Worm (Caenorhabditis elegans) whole organism, L3 larva: ENCODE data around the gene bath-37.

ENCODE experiments used
- elt-2 ChIP-seq: sonication (generic microtip); optimal IDR thresholded peaks from 2 replicates; lab custom pipeline; 2016; ENCODE audit warnings: missing genetic modification reagents, mild to moderate bottlenecking, missing genetic modification characterization, missing compliant biosample characterization
- eor-1 ChIP-seq, 2 experiments: fragments of 150-350 bp; optimal IDR thresholded peaks; 2 replicates each; lab custom pipeline; 2014 to 2018; ENCODE audit warnings: missing biosample characterization in 2 of 2, missing genetic modification characterization in 2 of 2
- fos-1 ChIP-seq: fragments of 150-350 bp; optimal IDR thresholded peaks from 2 replicates; lab custom pipeline; 2014; ENCODE audit warnings: missing biosample characterization, missing genetic modification characterization
- nhr-12 ChIP-seq: fragments of 150-350 bp; optimal IDR thresholded peaks from 2 replicates; lab custom pipeline; 2014; ENCODE audit warnings: missing biosample characterization, missing genetic modification characterization
- nhr-77 ChIP-seq: fragments of 150-350 bp; optimal IDR thresholded peaks from 2 replicates; lab custom pipeline; 2014; ENCODE audit warnings: missing biosample characterization, missing genetic modification characterization
- pha-4 ChIP-seq: fragments of 150-350 bp; optimal IDR thresholded peaks from 2 replicates; lab custom pipeline; 2014; ENCODE audit warnings: missing biosample characterization, missing genetic modification reagents, missing genetic modification characterization
- skn-1 ChIP-seq: fragments of 150-350 bp; optimal IDR thresholded peaks from 2 replicates; lab custom pipeline; 2014; ENCODE audit warnings: missing biosample characterization, missing genetic modification characterization
- unc-62 ChIP-seq: fragments of 150-350 bp; sonication (generic microtip); optimal IDR thresholded peaks from 4 replicates; lab custom pipeline; 2014; ENCODE audit warnings: missing biosample characterization, missing genetic modification reagents, missing genetic modification characterization

- TF ChIP-seq unc-62 (no peak), fos-1 (no peak), eor-1 (tag; optimal IDR thresholded peaks at IDR 0.05; lab: Kevin White, UChicago) (no peak), nhr-77 (no peak), skn-1 (tag; lab: Kevin White, UChicago) (no peak), nhr-12 (tag; lab: Kevin White, UChicago) (no peak), elt-2 (tag; lab: Kevin White, UChicago) (no peak), pha-4 (tag; lab: Kevin White, UChicago) (no peak)
These were observed 45.8 kb downstream of the bath-37 start for ce11 chrIV:12114498-12114897.
